Worm (Caenorhabditis elegans): ENCODE results near the gene acdh-12.

- TF ChIP-seq pqm-1 (tag; optimal IDR thresholded peaks at IDR 0.05) (no peak), pha-4 (tag; optimal IDR thresholded peaks at IDR 0.05) (no peak), ceh-82 (tag; optimal IDR thresholded peaks at IDR 0.05) (no peak), nhr-237 (tag; optimal IDR thresholded peaks at IDR 0.05) (no peak), elt-2 (tag; optimal IDR thresholded peaks at IDR 0.05) (no peak), unc-62 (GFP tag; optimal IDR thresholded peaks at IDR 0.05) (no peak), aly-2 (tag; optimal IDR thresholded peaks at IDR 0.05) (no peak)
These were observed 7.7 kb upstream of the acdh-12 start, which contains the start of gene srd-56 for ce11 chrII:7203110-7203509.

Measured in whole organism, L3 larva.